Worm (Caenorhabditis elegans) whole organism, early embryonic: ENCODE results near the gene npa-1.

Experiments used
- F13C5.2 ChIP-seq: sonication (generic microtip); optimal IDR thresholded peaks from 2 replicates; lab custom pipeline; 2017; ENCODE audit warnings: mild to moderate bottlenecking, missing genetic modification characterization, inconsistent platforms, missing compliant biosample characterization
- aly-1 ChIP-seq: sonication (generic microtip); optimal IDR thresholded peaks from 2 replicates; lab custom pipeline; 2016; ENCODE audit warnings: missing genetic modification characterization, missing compliant biosample characterization
- ama-1 ChIP-seq: fragments of 150-350 bp; optimal IDR thresholded peaks from 2 replicates; lab custom pipeline; 2014
- hmg-4 ChIP-seq: fragments of 200-800 bp; sonication (Bioruptor generic); optimal IDR thresholded peaks from 2 replicates; lab custom pipeline; 2018; ENCODE audit warnings: mild to moderate bottlenecking, missing genetic modification characterization, missing compliant biosample characterization
- pes-1 ChIP-seq: fragments of 200-800 bp; sonication (Bioruptor generic); IDR thresholded peaks from 2 replicates; pipeline ENCODE4 v1.3.6; 2022; ENCODE audit warnings: missing genetic modification reagents, missing genetic modification characterization, missing compliant biosample characterization
- sea-1 ChIP-seq: fragments of 200-800 bp; sonication (Bioruptor generic); conservative IDR thresholded peaks from 2 replicates; pipeline ENCODE4 v1.3.6; 2022; ENCODE audit warnings: missing genetic modification characterization, missing compliant biosample characterization
- tbx-11 ChIP-seq: fragments of 200-800 bp; sonication (Bioruptor generic); IDR thresholded peaks from 2 replicates; pipeline ENCODE4 v1.3.6; 2022; ENCODE audit warnings: missing genetic modification characterization, missing compliant biosample characterization

- no peak for TF ChIP-seq ama-1 (lab: Kevin White, UChicago)
- no peak for TF ChIP-seq F13C5.2
- no peak for TF ChIP-seq aly-1 (tag; lab: Kevin White, UChicago)
- TF ChIP-seq sea-1 (GFP tag; lab: Robert Waterston, UW) = no peak
- no peak for TF ChIP-seq pes-1
- no peak for TF ChIP-seq hmg-4
- no peak for TF ChIP-seq tbx-11 (GFP tag; lab: Robert Waterston, UW)
Measured at ce11 chrV:7051133-7051765, 24.3 kb upstream of the npa-1 start, which contains the start of the genes tofu-2 and spig-1.
